Worm (Caenorhabditis elegans) whole organism, L3 larva: ENCODE data around the gene lite-1.

Experiments
- aly-2 ChIP-seq: fragments of 150-350 bp; optimal IDR thresholded peaks from 2 replicates; lab custom pipeline; 2014; ENCODE audit warnings: missing biosample characterization, missing genetic modification characterization
- nhr-12 ChIP-seq: fragments of 150-350 bp; optimal IDR thresholded peaks from 2 replicates; lab custom pipeline; 2014; ENCODE audit warnings: missing biosample characterization, missing genetic modification characterization
- nhr-23 ChIP-seq: fragments of 150-350 bp; optimal IDR thresholded peaks from 2 replicates; lab custom pipeline; 2014; ENCODE audit warnings: missing biosample characterization, missing genetic modification reagents, missing genetic modification characterization
- nhr-28 ChIP-seq: fragments of 150-350 bp; optimal IDR thresholded peaks from 2 replicates; lab custom pipeline; 2014; ENCODE audit warnings: missing biosample characterization, missing genetic modification characterization
- nhr-77 ChIP-seq: fragments of 150-350 bp; optimal IDR thresholded peaks from 2 replicates; lab custom pipeline; 2014; ENCODE audit warnings: missing biosample characterization, missing genetic modification characterization

DNA sequence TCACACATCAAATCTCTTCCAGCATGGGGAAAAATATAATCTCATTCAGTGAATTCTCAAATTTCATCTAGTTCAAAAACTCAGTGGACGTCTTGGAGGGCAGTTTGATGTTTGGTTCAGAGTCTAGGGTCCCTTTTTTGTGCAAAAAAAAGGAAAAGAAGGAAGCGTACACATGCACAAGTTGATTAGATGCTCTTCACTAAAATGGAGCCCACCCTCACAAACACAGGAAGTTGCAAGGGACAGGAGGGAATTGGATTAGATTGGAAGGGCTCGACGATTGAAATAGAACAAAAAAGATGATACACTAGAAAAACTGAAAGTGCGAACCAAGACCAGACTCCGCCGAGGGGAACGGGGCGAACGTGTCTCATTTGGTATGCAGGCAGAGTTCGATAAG is 20.3 kb upstream of the lite-1 start:
- TF ChIP-seq nhr-12 (no peak), nhr-23 (no peak), aly-2 (tag; lab: Kevin White, UChicago) (no peak), nhr-28 (tag; lab: Kevin White, UChicago) (no peak), nhr-77 (tag; lab: Kevin White, UChicago) (no peak)
